Worm (Caenorhabditis elegans): ENCODE data around the gene tsp-6.

The tsp-6 gene

ce11 chrX:2809611-2810010 is 10.6 kb upstream of the tsp-6 start, which contains the start of gene C14A11.9 (continued):
- TF ChIP-seq lin-39 (tag; optimal IDR thresholded peaks at IDR 0.05) = no peak
- TF ChIP-seq skn-1 (tag; optimal IDR thresholded peaks at IDR 0.05) = no peak
- peak; percentile 77 for TF ChIP-seq sem-4 (tag; optimal IDR thresholded peaks at IDR 0.05)
- TF ChIP-seq lin-11 (tag; optimal IDR thresholded peaks at IDR 0.05) = peak; percentile 89
- peak; percentile 87 to 92 for TF ChIP-seq lsy-2 (tag; optimal IDR thresholded peaks at IDR 0.05)
- peak in 1 of 2 experiments; percentile 73 for TF ChIP-seq mdl-1 (tag; optimal IDR thresholded peaks at IDR 0.05)
- peak; percentile 71 for TF ChIP-seq zag-1 (tag; optimal IDR thresholded peaks at IDR 0.05)
- peak; percentile 95 for TF ChIP-seq unc-55 (GFP tag; optimal IDR thresholded peaks at IDR 0.05)
- peak; percentile 78 for TF ChIP-seq nhr-25 (tag; optimal IDR thresholded peaks at IDR 0.05)
- no peak for TF ChIP-seq unc-39 (tag; optimal IDR thresholded peaks at IDR 0.05)

ce11 chrX:2814097-2814720 is 6.0 kb upstream of the tsp-6 start, which contains the start of gene C14A11.6:
Gene C14A11.6 (minus strand): TSS chrX:2814147.
- TF ChIP-seq C34F6.9 (tag; optimal IDR thresholded peaks at IDR 0.05) (peak; percentile 39), ztf-4 (tag; optimal IDR thresholded peaks at IDR 0.05) (no peak), unc-55 (GFP tag; optimal IDR thresholded peaks at IDR 0.05) (peak; percentile 81), aly-2 (tag; optimal IDR thresholded peaks at IDR 0.05) (no peak), lsy-2 (tag; optimal IDR thresholded peaks at IDR 0.05) (peak in 1 of 2 experiments; percentile 13), crh-2 (tag; optimal IDR thresholded peaks at IDR 0.05) (peak; percentile 18)

ce11 chrX:2818899-2819298 is 1.3 kb upstream of the tsp-6 start:
- no peak for TF ChIP-seq ceh-16 (tag; optimal IDR thresholded peaks at IDR 0.05)
- TF ChIP-seq nhr-21 (tag; optimal IDR thresholded peaks at IDR 0.05) = peak; percentile 5

ce11 chrX:2819747-2820146 is 501 bp upstream of the tsp-6 start:
- TF ChIP-seq nhr-21 (tag; optimal IDR thresholded peaks at IDR 0.05) (no peak), sem-4 (tag; optimal IDR thresholded peaks at IDR 0.05) (no peak), lsy-2 (tag; optimal IDR thresholded peaks at IDR 0.05) (peak in 1 of 2 experiments; percentile 26), ceh-16 (tag; optimal IDR thresholded peaks at IDR 0.05) (no peak), lin-11 (tag; optimal IDR thresholded peaks at IDR 0.05) (peak; percentile 20), ztf-1 (GFP tag; conservative IDR thresholded peaks at IDR 0.05) (no peak), dmd-4 (tag; optimal IDR thresholded peaks at IDR 0.05) (no peak), gmeb-1 (tag; optimal IDR thresholded peaks at IDR 0.05) (no peak), lin-13 (GFP tag; optimal IDR thresholded peaks at IDR 0.05) (no peak), alr-1 (tag; optimal IDR thresholded peaks at IDR 0.05) (no peak), C34F6.9 (tag; optimal IDR thresholded peaks at IDR 0.05) (peak; percentile 27), nhr-6 (tag; optimal IDR thresholded peaks at IDR 0.05) (peak; percentile 10), crh-2 (tag; optimal IDR thresholded peaks at IDR 0.05) (no peak), unc-55 (GFP tag; optimal IDR thresholded peaks at IDR 0.05) (no peak), blmp-1 (tag; optimal IDR thresholded peaks at IDR 0.05; ENCODE audit: insufficient read depth) (no peak), egl-27 (tag; optimal IDR thresholded peaks at IDR 0.05) (no peak), nhr-77 (tag; optimal IDR thresholded peaks at IDR 0.05) (no peak), skn-1 (tag; optimal IDR thresholded peaks at IDR 0.05) (no peak), nhr-129 (tag; optimal IDR thresholded peaks at IDR 0.05) (no peak), R02D3.7 (tag; optimal IDR thresholded peaks at IDR 0.05) (no peak)

ce11 chrX:2826337-2826736 is 6.1 kb downstream of the tsp-6 start:
- TF ChIP-seq ama-1 (optimal IDR thresholded peaks at IDR 0.05) (no peak), sma-3 (GFP tag; optimal IDR thresholded peaks at IDR 0.05) (no peak), nhr-237 (tag; optimal IDR thresholded peaks at IDR 0.05) (no peak), lsy-2 (tag; optimal IDR thresholded peaks at IDR 0.05) (no peak), nhr-12 (tag; optimal IDR thresholded peaks at IDR 0.05) (no peak)

ce11 chrX:2827702-2828182 is 7.5 kb downstream of the tsp-6 start, which contains the start of gene ssr-2:
Gene ssr-2 (minus strand): TSS chrX:2827752.
- TF ChIP-seq R02D3.7 (tag; optimal IDR thresholded peaks at IDR 0.05) = no peak
- TF ChIP-seq nhr-23 (tag; optimal IDR thresholded peaks at IDR 0.05) = no peak
- TF ChIP-seq nhr-237 (tag; optimal IDR thresholded peaks at IDR 0.05) = no peak
- no peak for TF ChIP-seq gmeb-1 (tag; optimal IDR thresholded peaks at IDR 0.05)
- TF ChIP-seq lsy-2 (tag; optimal IDR thresholded peaks at IDR 0.05) = no peak
- TF ChIP-seq crh-2 (tag; optimal IDR thresholded peaks at IDR 0.05) = no peak
- TF ChIP-seq unc-55 (GFP tag; optimal IDR thresholded peaks at IDR 0.05) = no peak
- no peak for TF ChIP-seq nhr-129 (tag; optimal IDR thresholded peaks at IDR 0.05)
- TF ChIP-seq lin-39 (tag; optimal IDR thresholded peaks at IDR 0.05) = no peak
- no peak for TF ChIP-seq nhr-77 (tag; optimal IDR thresholded peaks at IDR 0.05)
- TF ChIP-seq ztf-11 (tag; optimal IDR thresholded peaks at IDR 0.05) = no peak
- no peak for TF ChIP-seq zag-1 (tag; optimal IDR thresholded peaks at IDR 0.05)
- TF ChIP-seq snpc-4 (tag; optimal IDR thresholded peaks at IDR 0.05) = no peak
- no peak for TF ChIP-seq nhr-25 (tag; optimal IDR thresholded peaks at IDR 0.05)
- TF ChIP-seq sma-3 (GFP tag; optimal IDR thresholded peaks at IDR 0.05) = no peak
- no peak for TF ChIP-seq elt-1 (tag; optimal IDR thresholded peaks at IDR 0.05)
- TF ChIP-seq ztf-1 (GFP tag; conservative IDR thresholded peaks at IDR 0.05) = no peak
